Worm (Caenorhabditis elegans) whole organism, L1 larva: ENCODE measurements around the gene clec-161.

Experiments
- C04F5.9 ChIP-seq: sonication (generic microtip); optimal IDR thresholded peaks from 2 replicates; lab custom pipeline; 2016; ENCODE audit warnings: missing genetic modification characterization, missing compliant biosample characterization
- C16A3.4 ChIP-seq: fragments of 150-350 bp; optimal IDR thresholded peaks from 2 replicates; lab custom pipeline; 2014; ENCODE audit warnings: missing biosample characterization, missing genetic modification characterization
- C34B4.2 ChIP-seq: sonication (generic microtip); optimal IDR thresholded peaks from 2 replicates; lab custom pipeline; 2017; ENCODE audit warnings: mild to moderate bottlenecking, missing genetic modification characterization, missing compliant biosample characterization
- F16B12.6 ChIP-seq: fragments of 150-350 bp; optimal IDR thresholded peaks from 2 replicates; lab custom pipeline; 2014; ENCODE audit warnings: missing biosample characterization, missing genetic modification characterization
- Y116A8C.19 ChIP-seq: sonication (generic microtip); optimal IDR thresholded peaks from 2 replicates; lab custom pipeline; 2016; ENCODE audit warnings: missing compliant biosample characterization, missing genetic modification characterization, borderline replicate concordance
- alr-1 ChIP-seq: fragments of 200-800 bp; sonication (Bioruptor generic); optimal IDR thresholded peaks from 2 replicates; lab custom pipeline; 2018; ENCODE audit warnings: borderline replicate concordance, mild to moderate bottlenecking, missing genetic modification characterization, missing compliant biosample characterization
- ama-1 ChIP-seq: fragments of 150-350 bp; optimal IDR thresholded peaks from 2 replicates; lab custom pipeline; 2014
- blmp-1 ChIP-seq: fragments of 150-350 bp; optimal IDR thresholded peaks from 2 replicates; lab custom pipeline; 2014; ENCODE audit warnings: missing biosample characterization, missing genetic modification characterization
- ceh-63 ChIP-seq: fragments of 200-800 bp; sonication (Bioruptor generic); optimal IDR thresholded peaks from 2 replicates; lab custom pipeline; 2018; ENCODE audit warnings: mild to moderate bottlenecking, missing genetic modification characterization, missing compliant biosample characterization
- ceh-8 ChIP-seq: fragments of 200-800 bp; sonication (Bioruptor generic); optimal IDR thresholded peaks from 2 replicates; lab custom pipeline; 2018; ENCODE audit warnings: mild to moderate bottlenecking, missing genetic modification characterization, moderate library complexity, missing compliant biosample characterization
- ceh-82 ChIP-seq, 3 experiments: fragments of 150-350 bp in 1 of 3; sonication (generic microtip) in 2 of 3; optimal IDR thresholded peaks; 2 replicates each; lab custom pipeline; 2014 to 2017; ENCODE audit warnings: missing biosample characterization in 3 of 3, missing genetic modification characterization in 3 of 3
- ceh-88 ChIP-seq: fragments of 200-800 bp; sonication (Bioruptor generic); IDR thresholded peaks from 2 replicates; pipeline ENCODE4 v1.3.6; 2022; ENCODE audit warnings: missing genetic modification characterization, missing compliant biosample characterization
- ceh-90 ChIP-seq: sonication (generic microtip); optimal IDR thresholded peaks from 2 replicates; lab custom pipeline; 2016; ENCODE audit warnings: missing genetic modification characterization, missing compliant biosample characterization
- ces-1 ChIP-seq: fragments of 150-350 bp; optimal IDR thresholded peaks from 2 replicates; lab custom pipeline; 2014; ENCODE audit warnings: missing biosample characterization, missing genetic modification reagents, missing genetic modification characterization
- efl-1 ChIP-seq, 4 experiments: fragments of 150-350 bp; optimal IDR thresholded peaks in 3 of 4; peaks in 1 of 4; 1 replicate in 1 of 4; 2 replicates in 3 of 4; lab custom pipeline; 2014; ENCODE audit warnings: missing biosample characterization in 2 of 4, missing genetic modification characterization in 2 of 4, missing genetic modification reagents in 2 of 4
- efl-3 ChIP-seq: fragments of 200-800 bp; sonication (Bioruptor generic); optimal IDR thresholded peaks from 2 replicates; lab custom pipeline; 2018; ENCODE audit warnings: mild to moderate bottlenecking, missing genetic modification characterization, missing compliant biosample characterization
- egl-13 ChIP-seq: sonication (generic microtip); optimal IDR thresholded peaks from 2 replicates; lab custom pipeline; 2016; ENCODE audit warnings: missing genotype, missing genetic modification reagents, missing genetic modification characterization, missing compliant biosample characterization
- egl-27 ChIP-seq, 2 experiments: fragments of 150-350 bp in 1 of 2; sonication (generic microtip); optimal IDR thresholded peaks; 3 replicates each; lab custom pipeline; 2017 to 2018; ENCODE audit warnings: missing biosample characterization in 2 of 2, missing genetic modification characterization in 2 of 2, missing genetic modification reagents in 2 of 2
- elt-2 ChIP-seq: sonication (generic microtip); optimal IDR thresholded peaks from 2 replicates; lab custom pipeline; 2016; ENCODE audit warnings: missing genetic modification characterization, mild to moderate bottlenecking, inconsistent platforms, missing compliant biosample characterization, missing genetic modification reagents
- elt-3 ChIP-seq, 6 experiments: fragments of 150-350 bp in 1 of 6; sonication (generic microtip); optimal IDR thresholded peaks; 2 replicates each; lab custom pipeline; 2017 to 2018; ENCODE audit warnings: missing biosample characterization in 6 of 6, missing genetic modification characterization in 6 of 6, inconsistent platforms in 1 of 6
- ets-5 ChIP-seq: fragments of 200-800 bp; sonication (Bioruptor generic); IDR thresholded peaks from 2 replicates; pipeline ENCODE4 v1.3.6; 2022; ENCODE audit warnings: missing genetic modification characterization, missing compliant biosample characterization
- fkh-4 ChIP-seq: sonication (generic microtip); optimal IDR thresholded peaks from 2 replicates; lab custom pipeline; 2016; ENCODE audit warnings: missing compliant biosample characterization, missing genetic modification characterization, borderline replicate concordance
- grh-1 ChIP-seq: fragments of 200-800 bp; sonication (Bioruptor generic); IDR thresholded peaks from 2 replicates; pipeline ENCODE4 v1.3.6; 2022; ENCODE audit warnings: missing genetic modification reagents, missing genetic modification characterization, missing compliant biosample characterization
- hpl-2 ChIP-seq: fragments of 150-350 bp; optimal IDR thresholded peaks from 2 replicates; lab custom pipeline; 2014; ENCODE audit warnings: missing biosample characterization, missing genetic modification reagents, missing genetic modification characterization
- jun-1 ChIP-seq: fragments of 150-350 bp; optimal IDR thresholded peaks from 2 replicates; lab custom pipeline; 2014; ENCODE audit warnings: missing biosample characterization, missing genetic modification reagents, missing genetic modification characterization
- lin-14 ChIP-seq: fragments of 200-800 bp; sonication (Bioruptor generic); optimal IDR thresholded peaks from 2 replicates; lab custom pipeline; 2018; ENCODE audit warnings: mild to moderate bottlenecking, missing genetic modification characterization, moderate library complexity, missing compliant biosample characterization
- lin-35 ChIP-seq, 2 experiments: fragments of 150-350 bp; optimal IDR thresholded peaks; 2 replicates each; lab custom pipeline; 2014; ENCODE audit warnings: missing biosample characterization in 2 of 2, missing genetic modification characterization in 2 of 2, missing genetic modification reagents in 2 of 2
- lsy-2 ChIP-seq, 2 experiments: fragments of 150-350 bp; optimal IDR thresholded peaks; 2 replicates each; lab custom pipeline; 2014; ENCODE audit warnings: missing biosample characterization in 2 of 2, missing genetic modification characterization in 2 of 2
- mab-9 ChIP-seq: fragments of 200-800 bp; sonication (Bioruptor generic); IDR thresholded peaks from 2 replicates; pipeline ENCODE4 v1.3.6; 2022; ENCODE audit warnings: missing genetic modification reagents, missing genetic modification characterization, missing compliant biosample characterization
- mdl-1 ChIP-seq, 2 experiments: fragments of 150-350 bp; optimal IDR thresholded peaks; 2 replicates each; lab custom pipeline; 2014 to 2017; ENCODE audit warnings: missing biosample characterization in 2 of 2, missing genetic modification characterization in 2 of 2, inconsistent platforms in 1 of 2
- nhr-28 ChIP-seq: fragments of 150-350 bp; optimal IDR thresholded peaks from 2 replicates; lab custom pipeline; 2014; ENCODE audit warnings: missing biosample characterization, missing genetic modification characterization
- nhr-47 ChIP-seq: sonication (generic microtip); optimal IDR thresholded peaks from 2 replicates; lab custom pipeline; 2016; ENCODE audit warnings: mild to moderate bottlenecking, missing genetic modification characterization, moderate library complexity, missing compliant biosample characterization
- nhr-71 ChIP-seq: sonication (generic microtip); optimal IDR thresholded peaks from 2 replicates; lab custom pipeline; 2016; ENCODE audit warnings: mild to moderate bottlenecking, missing genetic modification characterization, moderate library complexity, missing compliant biosample characterization
- nhr-76 ChIP-seq: sonication (generic microtip); optimal IDR thresholded peaks from 2 replicates; lab custom pipeline; 2017; ENCODE audit warnings: missing biosample characterization, missing genetic modification characterization
- nhr-85 ChIP-seq: sonication (generic microtip); peaks from one replicate; lab custom pipeline; 2016; ENCODE audit warnings: missing genetic modification characterization, inconsistent platforms, missing compliant biosample characterization
- nhr-90 ChIP-seq: sonication (generic microtip); optimal IDR thresholded peaks from 2 replicates; lab custom pipeline; 2016; ENCODE audit warnings: mild to moderate bottlenecking, missing genetic modification characterization, missing compliant biosample characterization; ENCODE audit not compliant: poor library complexity
- pag-3 ChIP-seq: sonication (generic microtip); optimal IDR thresholded peaks from 2 replicates; lab custom pipeline; 2017; ENCODE audit warnings: missing genetic modification characterization, mild to moderate bottlenecking, missing compliant biosample characterization, antibody characterized with exemption, borderline replicate concordance; ENCODE audit not compliant: insufficient read depth
- skn-1 ChIP-seq: fragments of 150-350 bp; optimal IDR thresholded peaks from 2 replicates; lab custom pipeline; 2014; ENCODE audit warnings: missing biosample characterization, missing genetic modification characterization
- sox-4 ChIP-seq: sonication (generic microtip); optimal IDR thresholded peaks from 2 replicates; lab custom pipeline; 2016; ENCODE audit warnings: missing genetic modification characterization, missing compliant biosample characterization
- sptf-1 ChIP-seq: fragments of 150-350 bp; optimal IDR thresholded peaks from 2 replicates; lab custom pipeline; 2014; ENCODE audit warnings: missing biosample characterization, missing genetic modification characterization
- sup-37 ChIP-seq: fragments of 200-800 bp; sonication (Bioruptor generic); optimal IDR thresholded peaks from 2 replicates; lab custom pipeline; 2018; ENCODE audit warnings: mild to moderate bottlenecking, missing genetic modification characterization, missing compliant biosample characterization
- tbx-2 ChIP-seq: sonication (generic microtip); optimal IDR thresholded peaks from 2 replicates; lab custom pipeline; 2016; ENCODE audit warnings: missing genetic modification characterization, missing compliant biosample characterization
- unc-62 ChIP-seq: fragments of 150-350 bp; optimal IDR thresholded peaks from 2 replicates; lab custom pipeline; 2014; ENCODE audit warnings: missing biosample characterization, missing genetic modification reagents, missing genetic modification characterization
- unc-86 ChIP-seq: sonication (generic microtip); optimal IDR thresholded peaks from 2 replicates; lab custom pipeline; 2016; ENCODE audit warnings: missing genetic modification characterization, missing compliant biosample characterization
- unc-98 ChIP-seq: fragments of 200-800 bp; sonication (Bioruptor generic); IDR thresholded peaks from 2 replicates; pipeline ENCODE4 v1.3.6; 2022; ENCODE audit warnings: missing genetic modification characterization, missing compliant biosample characterization
- vab-15 ChIP-seq: sonication (generic microtip); optimal IDR thresholded peaks from 2 replicates; lab custom pipeline; 2017; ENCODE audit warnings: missing genotype, mild to moderate bottlenecking, missing genetic modification characterization, missing compliant biosample characterization
- xbp-1 ChIP-seq: sonication (generic microtip); optimal IDR thresholded peaks from 2 replicates; lab custom pipeline; 2016; ENCODE audit warnings: missing genetic modification characterization, missing compliant biosample characterization
- zag-1 ChIP-seq: fragments of 150-350 bp; optimal IDR thresholded peaks from 2 replicates; lab custom pipeline; 2014; ENCODE audit warnings: missing biosample characterization, missing genetic modification characterization
- zip-4 ChIP-seq: fragments of 200-800 bp; sonication (Bioruptor generic); optimal IDR thresholded peaks from 2 replicates; lab custom pipeline; 2018; ENCODE audit warnings: mild to moderate bottlenecking, missing genetic modification characterization, moderate library complexity, missing compliant biosample characterization
- ztf-11 ChIP-seq, 2 experiments: sonication (generic microtip); optimal IDR thresholded peaks; 2 replicates each; lab custom pipeline; 2016 to 2017; ENCODE audit warnings: missing genetic modification characterization in 2 of 2, missing biosample characterization in 1 of 2, missing compliant biosample characterization in 1 of 2

Gene clec-161

DNA sequence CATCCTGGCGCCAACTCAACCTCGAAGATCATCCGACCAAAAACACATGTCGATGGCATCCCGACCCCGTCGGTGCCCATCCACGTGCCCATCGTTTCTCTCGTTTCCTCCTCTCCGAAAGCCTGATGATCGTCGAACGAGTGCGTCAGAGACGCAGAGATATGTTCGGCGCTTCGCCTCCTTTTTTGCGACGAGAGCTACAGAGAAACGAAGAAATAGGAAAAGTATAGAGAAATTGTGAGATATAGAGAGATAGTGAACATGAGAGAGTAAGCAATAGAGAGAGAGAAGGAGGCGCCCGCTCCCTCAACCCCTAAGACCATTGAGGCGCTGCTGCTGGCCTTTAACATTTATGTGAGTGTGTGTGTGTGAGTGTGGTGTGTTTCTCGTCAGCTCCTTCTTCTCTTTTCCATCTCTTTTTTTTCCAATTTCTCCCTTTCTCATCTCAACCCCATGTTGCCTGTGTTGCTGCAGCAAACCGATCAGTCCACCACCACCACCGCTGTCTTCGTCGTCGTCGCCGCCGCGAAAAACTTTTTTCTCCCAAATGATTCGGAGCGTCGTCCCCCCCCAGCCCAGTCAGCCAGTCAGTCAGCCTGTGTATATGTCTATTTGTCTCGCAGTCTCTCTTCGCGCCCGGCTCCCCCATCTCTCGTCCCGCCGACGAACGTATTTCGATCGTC, 10.7 kb upstream of the clec-161 start, which contains the start of gene hlh-11:
Gene hlh-11, plus strand, starts transcription at position 633 of the 683 bp plus-strand sequence.
- TF ChIP-seq C34B4.2 (tag; lab: Kevin White, UChicago), result no peak
- peak; percentile 94 for TF ChIP-seq tbx-2
- TF ChIP-seq nhr-28 (tag; lab: Kevin White, UChicago), result no peak
- peak; percentile 93 for TF ChIP-seq nhr-47 (tag; lab: Kevin White, UChicago)
- TF ChIP-seq sox-4 (tag; lab: Kevin White, UChicago), result peak; percentile 59
- TF ChIP-seq jun-1 (tag; lab: Kevin White, UChicago), result peak; percentile 88
- peak; percentile 28 for TF ChIP-seq grh-1 (GFP tag; lab: Robert Waterston, UW)
- peak; percentile 69 to 71 for TF ChIP-seq lin-35 (GFP tag; optimal IDR thresholded peaks at IDR 0.05; lab: Kevin White, UChicago)
- TF ChIP-seq nhr-90 (tag; lab: Kevin White, UChicago), result peak; percentile 85
- TF ChIP-seq nhr-85 (tag; lab: Kevin White, UChicago), result peak; percentile 97
- TF ChIP-seq zip-4 (GFP tag; lab: Kevin White, UChicago), result peak; percentile 44
- TF ChIP-seq C16A3.4 (tag; lab: Kevin White, UChicago), result peak; percentile 84
- peak; percentile 47 for TF ChIP-seq ceh-8 (GFP tag; lab: Kevin White, UChicago)
- TF ChIP-seq C04F5.9 (tag; lab: Kevin White, UChicago), result peak; percentile 25
- TF ChIP-seq mab-9 (GFP tag; lab: Robert Waterston, UW), result peak; percentile 28
- TF ChIP-seq ztf-11 (tag; optimal IDR thresholded peaks at IDR 0.05; lab: Kevin White, UChicago), result peak in 1 of 2 experiments; percentile 68
- no peak for TF ChIP-seq efl-3
- TF ChIP-seq ama-1 (lab: Kevin White, UChicago), result no peak
- no peak for TF ChIP-seq sptf-1 (tag; lab: Kevin White, UChicago)
- peak; percentile 77 for TF ChIP-seq xbp-1 (tag; lab: Kevin White, UChicago)
- peak; percentile 0 for TF ChIP-seq ceh-90 (tag; lab: Kevin White, UChicago)
- peak; percentile 71 for TF ChIP-seq skn-1 (tag; lab: Kevin White, UChicago)
- TF ChIP-seq ceh-82 (tag; optimal IDR thresholded peaks at IDR 0.05; lab: Kevin White, UChicago), result peak; percentile 51 to 81 (median 70)
- peak; percentile 98 for TF ChIP-seq nhr-71 (tag; lab: Kevin White, UChicago)
- peak; percentile 59 for TF ChIP-seq sup-37 (GFP tag; lab: Kevin White, UChicago)
- no peak for TF ChIP-seq Y116A8C.19 (tag; lab: Kevin White, UChicago)
- no peak for TF ChIP-seq hpl-2
- TF ChIP-seq egl-27 (tag; optimal IDR thresholded peaks at IDR 0.05; lab: Kevin White, UChicago), result peak; percentile 67 to 94
- TF ChIP-seq pag-3 (tag; lab: Kevin White, UChicago), result peak; percentile 57
- TF ChIP-seq zag-1 (tag; lab: Kevin White, UChicago), result peak; percentile 87
- peak in 4 of 6 experiments; percentile 40 to 75 (median 55) for TF ChIP-seq elt-3 (tag; optimal IDR thresholded peaks at IDR 0.05; lab: Kevin White, UChicago)
- TF ChIP-seq elt-2 (tag; lab: Kevin White, UChicago), result peak; percentile 65
- no peak for TF ChIP-seq unc-98 (GFP tag; lab: Robert Waterston, UW)
- TF ChIP-seq egl-13, result peak; percentile 51
- peak; percentile 72 for TF ChIP-seq fkh-4 (tag; lab: Kevin White, UChicago)
- TF ChIP-seq F16B12.6 (tag; lab: Kevin White, UChicago), result peak; percentile 41
- TF ChIP-seq mdl-1 (tag; optimal IDR thresholded peaks at IDR 0.05; lab: Kevin White, UChicago), result peak; percentile 86 to 99
- TF ChIP-seq lsy-2 (tag; optimal IDR thresholded peaks at IDR 0.05; lab: Kevin White, UChicago), result peak; percentile 82 to 93
- no peak for TF ChIP-seq alr-1 (tag; lab: Kevin White, UChicago)
- peak; percentile 81 for TF ChIP-seq blmp-1
- TF ChIP-seq nhr-76 (tag; lab: Kevin White, UChicago), result no peak
- peak; percentile 82 to 88 for TF ChIP-seq efl-1 (optimal IDR thresholded peaks at IDR 0.05; lab: Kevin White, UChicago)
- TF ChIP-seq efl-1 (GFP tag; optimal IDR thresholded peaks at IDR 0.05 in 1 of 2; lab: Kevin White, UChicago), result peak; percentile 60 to 93
- no peak for TF ChIP-seq vab-15
- no peak for TF ChIP-seq ces-1 (GFP tag; lab: Kevin White, UChicago)
- TF ChIP-seq ceh-63 (GFP tag; lab: Kevin White, UChicago), result no peak
- peak; percentile 77 for TF ChIP-seq ceh-88 (GFP tag; lab: Robert Waterston, UW)
- no peak for TF ChIP-seq unc-62 (GFP tag; lab: Kevin White, UChicago)
- TF ChIP-seq ets-5 (GFP tag; lab: Robert Waterston, UW), result no peak
- TF ChIP-seq unc-86 (tag; lab: Kevin White, UChicago), result peak; percentile 81
- peak; percentile 99 for TF ChIP-seq lin-14 (GFP tag; lab: Kevin White, UChicago)
